Worm (Caenorhabditis elegans): ENCODE data around the gene F35C5.12.

ce11 chrII:12904174-12904573 lies 10.2 kb downstream of the F35C5.12 start, which contains the start of gene clec-66:
- TF ChIP-seq elt-3 (tag; optimal IDR thresholded peaks at IDR 0.05) (no peak), mab-5 (tag; optimal IDR thresholded peaks at IDR 0.05) (no peak), unc-39 (tag; optimal IDR thresholded peaks at IDR 0.05) (no peak), cnd-1 (tag; optimal IDR thresholded peaks at IDR 0.05) (no peak), nhr-28 (tag; optimal IDR thresholded peaks at IDR 0.05) (no peak), flh-1 (GFP tag; optimal IDR thresholded peaks at IDR 0.05) (no peak), elt-1 (tag; optimal IDR thresholded peaks at IDR 0.05; ENCODE audit: borderline replicate concordance, insufficient read depth) (no peak), lsy-2 (tag; optimal IDR thresholded peaks at IDR 0.05) (no peak), sptf-1 (tag; optimal IDR thresholded peaks at IDR 0.05) (no peak), blmp-1 (tag; optimal IDR thresholded peaks at IDR 0.05) (no peak)
